Worm (Caenorhabditis elegans) whole organism, midembryonic: ENCODE data around the gene F08F8.6.

Experiments used
- flt-1 ChIP-seq: fragments of 200-800 bp; sonication (Bioruptor generic); IDR thresholded peaks from 2 replicates; pipeline ENCODE4 v1.3.6; 2022; ENCODE audit warnings: missing genetic modification characterization, missing compliant biosample characterization
- klf-2 ChIP-seq: fragments of 200-800 bp; sonication (Bioruptor generic); conservative IDR thresholded peaks from 2 replicates; pipeline ENCODE4 v1.3.6; 2022; ENCODE audit warnings: missing genetic modification reagents, missing genetic modification characterization, missing compliant biosample characterization
- ref-1 ChIP-seq: fragments of 200-800 bp; sonication (Bioruptor generic); conservative IDR thresholded peaks from 2 replicates; pipeline ENCODE4 v1.3.6; 2022; ENCODE audit warnings: missing genetic modification reagents, missing genetic modification characterization, missing compliant biosample characterization
- ztf-23 ChIP-seq: fragments of 200-800 bp; sonication (Bioruptor generic); IDR thresholded peaks from 2 replicates; pipeline ENCODE4 v1.3.6; 2022; ENCODE audit warnings: missing genetic modification reagents, missing genetic modification characterization, missing compliant biosample characterization
- ztf-29 ChIP-seq: fragments of 200-800 bp; sonication (Bioruptor generic); IDR thresholded peaks from 2 replicates; pipeline ENCODE4 v1.3.6; 2022; ENCODE audit warnings: missing genetic modification reagents, missing genetic modification characterization, missing compliant biosample characterization

ce11 chrIII:7305649-7305977, 37.9 kb upstream of the F08F8.6 start:
- TF ChIP-seq flt-1 (GFP tag; lab: Robert Waterston, UW) (no peak), ztf-23 (GFP tag; lab: Robert Waterston, UW) (no peak), klf-2 (GFP tag; lab: Robert Waterston, UW) (no peak), ztf-29 (GFP tag; lab: Robert Waterston, UW) (no peak), ref-1 (GFP tag; lab: Robert Waterston, UW) (no peak)
